Worm (Caenorhabditis elegans) whole organism, L1 larva: ENCODE results near the gene F37C12.18.

Source experiments
- C04F5.9 ChIP-seq: sonication (generic microtip); optimal IDR thresholded peaks from 2 replicates; lab custom pipeline; 2016; ENCODE audit warnings: missing genetic modification characterization, missing compliant biosample characterization
- C16A3.4 ChIP-seq: fragments of 150-350 bp; optimal IDR thresholded peaks from 2 replicates; lab custom pipeline; 2014; ENCODE audit warnings: missing biosample characterization, missing genetic modification characterization
- F16B12.6 ChIP-seq: fragments of 150-350 bp; optimal IDR thresholded peaks from 2 replicates; lab custom pipeline; 2014; ENCODE audit warnings: missing biosample characterization, missing genetic modification characterization
- Y116A8C.19 ChIP-seq: sonication (generic microtip); optimal IDR thresholded peaks from 2 replicates; lab custom pipeline; 2016; ENCODE audit warnings: missing compliant biosample characterization, missing genetic modification characterization, borderline replicate concordance
- aha-1 ChIP-seq: fragments of 150-350 bp; optimal IDR thresholded peaks from 2 replicates; lab custom pipeline; 2014; ENCODE audit warnings: missing biosample characterization, missing genetic modification characterization
- ceh-8 ChIP-seq: fragments of 200-800 bp; sonication (Bioruptor generic); optimal IDR thresholded peaks from 2 replicates; lab custom pipeline; 2018; ENCODE audit warnings: mild to moderate bottlenecking, missing genetic modification characterization, moderate library complexity, missing compliant biosample characterization
- ceh-88 ChIP-seq: fragments of 200-800 bp; sonication (Bioruptor generic); IDR thresholded peaks from 2 replicates; pipeline ENCODE4 v1.3.6; 2022; ENCODE audit warnings: missing genetic modification characterization, missing compliant biosample characterization
- ceh-90 ChIP-seq: sonication (generic microtip); optimal IDR thresholded peaks from 2 replicates; lab custom pipeline; 2016; ENCODE audit warnings: missing genetic modification characterization, missing compliant biosample characterization
- ces-1 ChIP-seq: fragments of 150-350 bp; optimal IDR thresholded peaks from 2 replicates; lab custom pipeline; 2014; ENCODE audit warnings: missing biosample characterization, missing genetic modification reagents, missing genetic modification characterization
- dsc-1 ChIP-seq: sonication (generic microtip); optimal IDR thresholded peaks from 2 replicates; lab custom pipeline; 2016; ENCODE audit warnings: mild to moderate bottlenecking, missing genetic modification characterization, missing compliant biosample characterization
- efl-3 ChIP-seq: fragments of 200-800 bp; sonication (Bioruptor generic); optimal IDR thresholded peaks from 2 replicates; lab custom pipeline; 2018; ENCODE audit warnings: mild to moderate bottlenecking, missing genetic modification characterization, missing compliant biosample characterization
- egl-13 ChIP-seq: sonication (generic microtip); optimal IDR thresholded peaks from 2 replicates; lab custom pipeline; 2016; ENCODE audit warnings: missing genotype, missing genetic modification reagents, missing genetic modification characterization, missing compliant biosample characterization
- elt-3 ChIP-seq, 6 experiments: fragments of 150-350 bp in 1 of 6; sonication (generic microtip); optimal IDR thresholded peaks; 2 replicates each; lab custom pipeline; 2017 to 2018; ENCODE audit warnings: missing biosample characterization in 6 of 6, missing genetic modification characterization in 6 of 6, inconsistent platforms in 1 of 6
- ets-5 ChIP-seq: fragments of 200-800 bp; sonication (Bioruptor generic); IDR thresholded peaks from 2 replicates; pipeline ENCODE4 v1.3.6; 2022; ENCODE audit warnings: missing genetic modification characterization, missing compliant biosample characterization
- fkh-10 ChIP-seq: sonication (generic microtip); optimal IDR thresholded peaks from 2 replicates; lab custom pipeline; 2017; ENCODE audit warnings: missing biosample characterization, missing genetic modification reagents, missing genetic modification characterization
- fkh-4 ChIP-seq: sonication (generic microtip); optimal IDR thresholded peaks from 2 replicates; lab custom pipeline; 2016; ENCODE audit warnings: missing compliant biosample characterization, missing genetic modification characterization, borderline replicate concordance
- fkh-8 ChIP-seq: sonication (generic microtip); optimal IDR thresholded peaks from 2 replicates; lab custom pipeline; 2016; ENCODE audit warnings: mild to moderate bottlenecking, missing genetic modification characterization, missing compliant biosample characterization
- hlh-17 ChIP-seq: fragments of 200-800 bp; sonication (Bioruptor generic); optimal IDR thresholded peaks from 2 replicates; lab custom pipeline; 2018; ENCODE audit warnings: missing genetic modification characterization, mild to moderate bottlenecking, missing compliant biosample characterization, moderate library complexity, borderline replicate concordance
- hlh-4 ChIP-seq: sonication (generic microtip); optimal IDR thresholded peaks from 2 replicates; lab custom pipeline; 2016; ENCODE audit warnings: mild to moderate bottlenecking, missing genetic modification characterization, missing compliant biosample characterization
- hpl-2 ChIP-seq: fragments of 150-350 bp; optimal IDR thresholded peaks from 2 replicates; lab custom pipeline; 2014; ENCODE audit warnings: missing biosample characterization, missing genetic modification reagents, missing genetic modification characterization
- isw-1 ChIP-seq: fragments of 200-800 bp; sonication (Bioruptor generic); IDR thresholded peaks from 2 replicates; pipeline ENCODE4 v1.3.6; 2022; ENCODE audit warnings: missing genetic modification characterization, missing compliant biosample characterization
- jun-1 ChIP-seq: fragments of 150-350 bp; optimal IDR thresholded peaks from 2 replicates; lab custom pipeline; 2014; ENCODE audit warnings: missing biosample characterization, missing genetic modification reagents, missing genetic modification characterization
- lin-13 ChIP-seq: fragments of 150-350 bp; optimal IDR thresholded peaks from 2 replicates; lab custom pipeline; 2014; ENCODE audit warnings: missing biosample characterization, missing genetic modification reagents, missing genetic modification characterization
- lin-14 ChIP-seq: fragments of 200-800 bp; sonication (Bioruptor generic); optimal IDR thresholded peaks from 2 replicates; lab custom pipeline; 2018; ENCODE audit warnings: mild to moderate bottlenecking, missing genetic modification characterization, moderate library complexity, missing compliant biosample characterization
- lin-15B ChIP-seq: fragments of 150-350 bp; sonication (generic microtip); optimal IDR thresholded peaks from 3 replicates; lab custom pipeline; 2014; ENCODE audit warnings: missing biosample characterization, missing genetic modification characterization
- lin-39 ChIP-seq: fragments of 150-350 bp; optimal IDR thresholded peaks from 2 replicates; lab custom pipeline; 2014; ENCODE audit warnings: missing biosample characterization, missing genetic modification reagents, missing genetic modification characterization
- mdl-1 ChIP-seq, 2 experiments: fragments of 150-350 bp; optimal IDR thresholded peaks; 2 replicates each; lab custom pipeline; 2014 to 2017; ENCODE audit warnings: missing biosample characterization in 2 of 2, missing genetic modification characterization in 2 of 2, inconsistent platforms in 1 of 2
- mef-2 ChIP-seq: fragments of 150-350 bp; optimal IDR thresholded peaks from 2 replicates; lab custom pipeline; 2014; ENCODE audit warnings: missing biosample characterization, missing genetic modification characterization
- mep-1 ChIP-seq: fragments of 150-350 bp; optimal IDR thresholded peaks from 2 replicates; lab custom pipeline; 2014; ENCODE audit warnings: missing biosample characterization, missing genetic modification characterization
- nhr-11 ChIP-seq: fragments of 150-350 bp; optimal IDR thresholded peaks from 2 replicates; lab custom pipeline; 2014; ENCODE audit warnings: missing biosample characterization, missing genetic modification characterization
- nhr-19 ChIP-seq: fragments of 200-800 bp; sonication (Bioruptor generic); conservative IDR thresholded peaks from 2 replicates; pipeline ENCODE4 v1.3.6; 2022; ENCODE audit warnings: missing genetic modification characterization, missing compliant biosample characterization
- nhr-20 ChIP-seq: sonication (generic microtip); optimal IDR thresholded peaks from 2 replicates; lab custom pipeline; 2016; ENCODE audit warnings: mild to moderate bottlenecking, missing genetic modification characterization, missing compliant biosample characterization
- nhr-28 ChIP-seq: fragments of 150-350 bp; optimal IDR thresholded peaks from 2 replicates; lab custom pipeline; 2014; ENCODE audit warnings: missing biosample characterization, missing genetic modification characterization
- nhr-76 ChIP-seq: sonication (generic microtip); optimal IDR thresholded peaks from 2 replicates; lab custom pipeline; 2017; ENCODE audit warnings: missing biosample characterization, missing genetic modification characterization
- nhr-77 ChIP-seq: fragments of 150-350 bp; optimal IDR thresholded peaks from 2 replicates; lab custom pipeline; 2014; ENCODE audit warnings: missing biosample characterization, missing genetic modification characterization
- nhr-84 ChIP-seq: sonication (generic microtip); optimal IDR thresholded peaks from 2 replicates; lab custom pipeline; 2017; ENCODE audit warnings: missing biosample characterization, missing genetic modification characterization
- pag-3 ChIP-seq: sonication (generic microtip); optimal IDR thresholded peaks from 2 replicates; lab custom pipeline; 2017; ENCODE audit warnings: missing genetic modification characterization, mild to moderate bottlenecking, missing compliant biosample characterization, antibody characterized with exemption, borderline replicate concordance; ENCODE audit not compliant: insufficient read depth
- pqm-1 ChIP-seq: sonication (generic microtip); optimal IDR thresholded peaks from 3 replicates; lab custom pipeline; 2017; ENCODE audit warnings: missing biosample characterization, missing genetic modification characterization
- skn-1 ChIP-seq: fragments of 150-350 bp; optimal IDR thresholded peaks from 2 replicates; lab custom pipeline; 2014; ENCODE audit warnings: missing biosample characterization, missing genetic modification characterization
- snpc-4 ChIP-seq: fragments of 150-350 bp; optimal IDR thresholded peaks from 2 replicates; lab custom pipeline; 2014; ENCODE audit warnings: missing biosample characterization, missing genetic modification characterization
- snu-23 ChIP-seq: sonication (generic microtip); optimal IDR thresholded peaks from 2 replicates; lab custom pipeline; 2016; ENCODE audit warnings: missing genetic modification characterization, missing compliant biosample characterization
- sptf-1 ChIP-seq: fragments of 150-350 bp; optimal IDR thresholded peaks from 2 replicates; lab custom pipeline; 2014; ENCODE audit warnings: missing biosample characterization, missing genetic modification characterization
- sup-37 ChIP-seq: fragments of 200-800 bp; sonication (Bioruptor generic); optimal IDR thresholded peaks from 2 replicates; lab custom pipeline; 2018; ENCODE audit warnings: mild to moderate bottlenecking, missing genetic modification characterization, missing compliant biosample characterization
- unc-130 ChIP-seq: fragments of 150-350 bp; optimal IDR thresholded peaks from 2 replicates; lab custom pipeline; 2017; ENCODE audit warnings: missing biosample characterization, missing genetic modification characterization, inconsistent platforms
- unc-30 ChIP-seq: sonication (generic microtip); optimal IDR thresholded peaks from 2 replicates; lab custom pipeline; 2017; ENCODE audit warnings: missing biosample characterization, missing genetic modification characterization
- xbp-1 ChIP-seq: sonication (generic microtip); optimal IDR thresholded peaks from 2 replicates; lab custom pipeline; 2016; ENCODE audit warnings: missing genetic modification characterization, missing compliant biosample characterization
- zag-1 ChIP-seq: fragments of 150-350 bp; optimal IDR thresholded peaks from 2 replicates; lab custom pipeline; 2014; ENCODE audit warnings: missing biosample characterization, missing genetic modification characterization

The F37C12.18 gene

ce11 chrIII:7153747-7154238 lies 41.4 kb downstream of the F37C12.18 start, which contains the start of gene ogt-1 (continued):
- TF ChIP-seq unc-30 (tag; lab: Kevin White, UChicago) (no peak), skn-1 (tag; lab: Kevin White, UChicago) (peak; percentile 56), fkh-4 (tag; lab: Kevin White, UChicago) (no peak), nhr-84 (tag; lab: Kevin White, UChicago) (no peak), aha-1 (tag; lab: Kevin White, UChicago) (no peak), snpc-4 (tag; lab: Kevin White, UChicago) (peak; percentile 76), isw-1 (GFP tag; lab: Robert Waterston, UW) (peak; percentile 70), sup-37 (GFP tag; lab: Kevin White, UChicago) (no peak), nhr-11 (peak; percentile 74), mep-1 (tag; lab: Kevin White, UChicago) (peak; percentile 93), pag-3 (peak; percentile 16), C04F5.9 (tag; lab: Kevin White, UChicago) (no peak), hlh-4 (tag; lab: Kevin White, UChicago) (no peak), nhr-77 (tag; lab: Kevin White, UChicago) (peak; percentile 71), hlh-17 (GFP tag; lab: Kevin White, UChicago) (no peak), ceh-88 (GFP tag; lab: Robert Waterston, UW) (no peak), xbp-1 (tag; lab: Kevin White, UChicago) (peak; percentile 80), C16A3.4 (tag; lab: Kevin White, UChicago) (peak; percentile 69), lin-15B (tag; lab: Kevin White, UChicago) (no peak), Y116A8C.19 (tag; lab: Kevin White, UChicago) (no peak), sptf-1 (tag; lab: Kevin White, UChicago) (no peak), jun-1 (tag; lab: Kevin White, UChicago) (peak; percentile 68), zag-1 (tag; lab: Kevin White, UChicago) (peak; percentile 39), egl-13 (tag; lab: Kevin White, UChicago) (peak; percentile 32), unc-130 (no peak), snu-23 (peak; percentile 94), pqm-1 (tag; lab: Kevin White, UChicago) (no peak), lin-14 (peak; percentile 97), efl-3 (no peak), lin-13 (peak; percentile 82), fkh-8 (tag; lab: Kevin White, UChicago) (peak; percentile 46), hpl-2 (peak; percentile 36), ceh-8 (GFP tag; lab: Kevin White, UChicago) (peak; percentile 67), fkh-10 (GFP tag; lab: Kevin White, UChicago) (peak; percentile 61), dsc-1 (tag; lab: Kevin White, UChicago) (peak; percentile 33), nhr-76 (tag; lab: Kevin White, UChicago) (no peak), lin-39 (tag; lab: Kevin White, UChicago) (no peak), mef-2 (peak; percentile 65), mdl-1 (tag; optimal IDR thresholded peaks at IDR 0.05; lab: Kevin White, UChicago) (peak in 1 of 2 experiments; percentile 79), ets-5 (no peak), nhr-28 (tag; lab: Kevin White, UChicago) (no peak), ces-1 (GFP tag; lab: Kevin White, UChicago) (no peak), elt-3 (tag; optimal IDR thresholded peaks at IDR 0.05; lab: Kevin White, UChicago) (peak in 3 of 6 experiments; percentile 18 to 83 (median 78)), nhr-20 (tag; lab: Kevin White, UChicago) (peak; percentile 90), F16B12.6 (peak; percentile 40), ceh-90 (no peak), nhr-19 (GFP tag; lab: Robert Waterston, UW) (peak; percentile 86)
